Worm (Caenorhabditis elegans) whole organism, young adult: ENCODE measurements around the gene C49F5.7.

Experiments
- ceh-91 ChIP-seq: fragments of 200-800 bp; sonication (Bioruptor generic); IDR thresholded peaks from 2 replicates; pipeline ENCODE4 v1.3.6; 2022; ENCODE audit warnings: missing genetic modification reagents, missing genetic modification characterization, missing compliant biosample characterization
- chd-7 ChIP-seq: sonication (generic microtip); optimal IDR thresholded peaks from 2 replicates; lab custom pipeline; 2016; ENCODE audit warnings: mild to moderate bottlenecking, missing genetic modification characterization, moderate library complexity, missing compliant biosample characterization
- fkh-3 ChIP-seq: sonication (generic microtip); optimal IDR thresholded peaks from 2 replicates; lab custom pipeline; 2016; ENCODE audit warnings: mild to moderate bottlenecking, missing genetic modification characterization, missing compliant biosample characterization
- him-1 ChIP-seq: sonication (generic microtip); optimal IDR thresholded peaks from 2 replicates; lab custom pipeline; 2016; ENCODE audit warnings: missing genotype, missing genetic modification reagents, missing genetic modification characterization, missing compliant biosample characterization
- madf-8 ChIP-seq: fragments of 200-800 bp; sonication (Bioruptor generic); conservative IDR thresholded peaks from 2 replicates; pipeline ENCODE4 v1.3.6; 2022; ENCODE audit warnings: missing genetic modification reagents, missing genetic modification characterization, missing compliant biosample characterization
- mcd-1 ChIP-seq: fragments of 200-800 bp; sonication (Bioruptor generic); IDR thresholded peaks from 2 replicates; pipeline ENCODE4 v1.3.6; 2022; ENCODE audit warnings: missing genetic modification reagents, missing genetic modification characterization, missing compliant biosample characterization
- nfya-1 ChIP-seq: sonication (generic microtip); optimal IDR thresholded peaks from 2 replicates; lab custom pipeline; 2017; ENCODE audit warnings: antibody characterized with exemption, missing compliant biosample characterization, missing genetic modification characterization, borderline replicate concordance; ENCODE audit not compliant: insufficient read depth
- nhr-90 ChIP-seq: sonication (generic microtip); optimal IDR thresholded peaks from 2 replicates; lab custom pipeline; 2016; ENCODE audit warnings: missing genotype, mild to moderate bottlenecking, missing genetic modification characterization, missing compliant biosample characterization
- rcor-1 ChIP-seq: fragments of 200-800 bp; sonication (Bioruptor generic); IDR thresholded peaks from 2 replicates; pipeline ENCODE4 v1.3.6; 2022; ENCODE audit warnings: missing genetic modification reagents, missing genetic modification characterization, missing compliant biosample characterization
- sea-2 ChIP-seq: fragments of 200-800 bp; sonication (Bioruptor generic); IDR thresholded peaks from 2 replicates; pipeline ENCODE4 v1.3.6; 2022; ENCODE audit warnings: missing genetic modification characterization, missing compliant biosample characterization
- unc-130 ChIP-seq: sonication (generic microtip); optimal IDR thresholded peaks from 2 replicates; lab custom pipeline; 2016; ENCODE audit warnings: missing genetic modification reagents, missing genetic modification characterization, missing compliant biosample characterization
- ztf-22 ChIP-seq: fragments of 200-800 bp; sonication (Bioruptor generic); optimal IDR thresholded peaks from 2 replicates; lab custom pipeline; 2018; ENCODE audit warnings: mild to moderate bottlenecking, missing genetic modification characterization, moderate library complexity, missing compliant biosample characterization

ce11 chrX:11967034-11967433 is 27.6 kb upstream of the C49F5.7 start:
- TF ChIP-seq ceh-91 (GFP tag; lab: Robert Waterston, UW) (no peak), rcor-1 (GFP tag; lab: Robert Waterston, UW) (no peak), madf-8 (GFP tag; lab: Robert Waterston, UW) (no peak), sea-2 (GFP tag; lab: Robert Waterston, UW) (no peak), mcd-1 (no peak), him-1 (no peak), fkh-3 (tag; lab: Kevin White, UChicago) (no peak), nhr-90 (tag; lab: Kevin White, UChicago) (no peak), chd-7 (tag; lab: Kevin White, UChicago) (no peak), ztf-22 (GFP tag; lab: Kevin White, UChicago) (no peak), nfya-1 (no peak), unc-130 (no peak)
